Fruit fly (Drosophila melanogaster) whole organism, embryonic: Measurements from ENCODE around the gene CG11970.

Source experiments
- Ada2b ChIP-seq: fragments of 200-800 bp; sonication (Bioruptor generic); IDR thresholded peaks from 2 replicates; pipeline ENCODE4 v1.3.6; 2022; ENCODE audit warnings: missing biosample characterization, missing genetic modification characterization
- BEAF-32 ChIP-seq: fragments of 200-800 bp; sonication (Bioruptor generic); optimal IDR thresholded peaks from 3 replicates; lab custom pipeline; 2017; ENCODE audit warnings: missing biosample characterization, missing genetic modification characterization, mild to moderate bottlenecking, moderate library complexity, missing genetic modification reagents
- CG10267 ChIP-seq: fragments of 200-800 bp; sonication (Bioruptor generic); optimal IDR thresholded peaks from 2 replicates; lab custom pipeline; 2018; ENCODE audit warnings: missing biosample characterization, mild to moderate bottlenecking, missing genetic modification characterization, moderate library complexity
- CG10565 ChIP-seq: fragments of 200-800 bp; sonication (Bioruptor generic); optimal IDR thresholded peaks from 3 replicates; lab custom pipeline; 2016; ENCODE audit warnings: missing biosample characterization, mild to moderate bottlenecking, missing genetic modification characterization
- CG1233 ChIP-seq: fragments of 200-800 bp; sonication (Bioruptor generic); optimal IDR thresholded peaks from 4 replicates; lab custom pipeline; 2018; ENCODE audit warnings: missing biosample characterization, mild to moderate bottlenecking, missing genetic modification characterization
- CG12391 ChIP-seq: fragments of 200-800 bp; sonication (Bioruptor generic); optimal IDR thresholded peaks from 3 replicates; lab custom pipeline; 2018; ENCODE audit warnings: missing biosample characterization, mild to moderate bottlenecking, missing genetic modification characterization, moderate library complexity
- CG12942 ChIP-seq: fragments of 200-800 bp; sonication (Bioruptor generic); optimal IDR thresholded peaks from 3 replicates; lab custom pipeline; 2016; ENCODE audit warnings: missing biosample characterization, missing genetic modification characterization
- CG14050 ChIP-seq: fragments of 200-800 bp; sonication (Bioruptor generic); IDR thresholded peaks from 3 replicates; pipeline ENCODE4 v1.3.6; 2022; ENCODE audit warnings: missing biosample characterization, missing genetic modification characterization
- CG2120 ChIP-seq: fragments of 200-800 bp; sonication (Bioruptor generic); optimal IDR thresholded peaks from 3 replicates; lab custom pipeline; 2016; ENCODE audit warnings: missing biosample characterization, missing genetic modification characterization
- CG2199 ChIP-seq: fragments of 200-800 bp; sonication (Bioruptor generic); IDR thresholded peaks from 3 replicates; pipeline ENCODE4 v1.3.6; 2022; ENCODE audit warnings: missing biosample characterization, missing genetic modification characterization
- CG2889 ChIP-seq: fragments of 200-800 bp; sonication (Bioruptor generic); IDR thresholded peaks from 3 replicates; pipeline ENCODE4 v1.3.6; 2022; ENCODE audit warnings: missing biosample characterization, missing genetic modification characterization
- CG32767 ChIP-seq: fragments of 200-800 bp; sonication (Bioruptor generic); IDR thresholded peaks from 2 replicates; pipeline ENCODE4 v1.3.6; 2022; ENCODE audit warnings: missing biosample characterization, missing genetic modification characterization
- CG3281 ChIP-seq: fragments of 200-800 bp; sonication (Bioruptor generic); optimal IDR thresholded peaks from 3 replicates; lab custom pipeline; 2017; ENCODE audit warnings: missing biosample characterization, mild to moderate bottlenecking, missing genetic modification characterization
- CG34224 ChIP-seq: fragments of 200-800 bp; sonication (Bioruptor generic); IDR thresholded peaks from 3 replicates; pipeline ENCODE4 v1.3.6; 2022; ENCODE audit warnings: missing biosample characterization, missing genetic modification characterization; ENCODE audit not compliant: partially characterized antibody
- CG34422 ChIP-seq: fragments of 200-800 bp; sonication (Bioruptor generic); IDR thresholded peaks from 3 replicates; pipeline ENCODE4 v1.3.6; 2022; ENCODE audit warnings: missing biosample characterization, missing genetic modification characterization
- CG6683 ChIP-seq: fragments of 200-800 bp; sonication (Bioruptor generic); optimal IDR thresholded peaks from 2 replicates; lab custom pipeline; 2017; ENCODE audit warnings: missing biosample characterization, mild to moderate bottlenecking, missing genetic modification characterization, missing genetic modification reagents
- CG7357 ChIP-seq: fragments of 200-800 bp; sonication (Bioruptor generic); IDR thresholded peaks from 3 replicates; pipeline ENCODE4 v1.3.6; 2022; ENCODE audit warnings: missing biosample characterization, missing genetic modification characterization
- CG7839 ChIP-seq: fragments of 200-800 bp; sonication (Bioruptor generic); optimal IDR thresholded peaks from 3 replicates; lab custom pipeline; 2018; ENCODE audit warnings: missing biosample characterization, mild to moderate bottlenecking, missing genetic modification characterization, moderate library complexity
- CG9797 ChIP-seq: fragments of 200-800 bp; sonication (Bioruptor generic); optimal IDR thresholded peaks from 3 replicates; lab custom pipeline; 2018; ENCODE audit warnings: missing biosample characterization, mild to moderate bottlenecking, missing genetic modification characterization
- CTCF ChIP-seq: fragments of 200-800 bp; sonication (Bioruptor generic); optimal IDR thresholded peaks from 2 replicates; lab custom pipeline; 2017; ENCODE audit warnings: missing biosample characterization, mild to moderate bottlenecking, missing genetic modification characterization, moderate library complexity
- CoRest ChIP-seq: fragments of 200-800 bp; sonication (Bioruptor generic); optimal IDR thresholded peaks from 3 replicates; lab custom pipeline; 2018; ENCODE audit warnings: missing biosample characterization, mild to moderate bottlenecking, missing genetic modification characterization, moderate library complexity
- Dad ChIP-seq: fragments of 200-800 bp; sonication (Bioruptor generic); optimal IDR thresholded peaks from 3 replicates; lab custom pipeline; 2016; ENCODE audit warnings: missing biosample characterization, missing genetic modification characterization
- Dek ChIP-seq: fragments of 200-800 bp; sonication (Bioruptor generic); optimal IDR thresholded peaks from 3 replicates; lab custom pipeline; 2019; ENCODE audit warnings: missing biosample characterization, mild to moderate bottlenecking, missing genetic modification characterization, moderate library complexity
- Doc3 ChIP-seq: fragments of 200-800 bp; sonication (Bioruptor generic); IDR thresholded peaks from 3 replicates; pipeline ENCODE4 v1.3.6; 2022; ENCODE audit warnings: missing biosample characterization, missing genetic modification characterization; ENCODE audit not compliant: partially characterized antibody
- E2f2 ChIP-seq: fragments of 200-800 bp; sonication (Bioruptor generic); IDR thresholded peaks from 2 replicates; pipeline ENCODE4 v1.3.6; 2022; ENCODE audit warnings: missing biosample characterization, missing genetic modification characterization
- Ets65A ChIP-seq: fragments of 200-800 bp; sonication (Bioruptor generic); peaks from one replicate; lab custom pipeline; 2016; ENCODE audit warnings: missing biosample characterization, missing genetic modification characterization
- H15 ChIP-seq: fragments of 200-800 bp; sonication (Bioruptor generic); IDR thresholded peaks from 3 replicates; pipeline ENCODE4 v1.3.6; 2022; ENCODE audit warnings: missing biosample characterization, missing genetic modification characterization
- HLH3B ChIP-seq: fragments of 200-800 bp; sonication (Bioruptor generic); IDR thresholded peaks from 2 replicates; pipeline ENCODE4 v1.3.6; 2022; ENCODE audit warnings: missing biosample characterization, missing genetic modification characterization
- Max ChIP-seq: fragments of 200-800 bp; sonication (Bioruptor generic); optimal IDR thresholded peaks from 2 replicates; lab custom pipeline; 2016; ENCODE audit warnings: missing biosample characterization, mild to moderate bottlenecking, missing genetic modification characterization
- Myb ChIP-seq: fragments of 200-800 bp; sonication (Bioruptor generic); optimal IDR thresholded peaks from 2 replicates; lab custom pipeline; 2016; ENCODE audit warnings: missing biosample characterization, missing genetic modification characterization
- Pdp1 ChIP-seq, 2 experiments: fragments of 200-800 bp; sonication (Bioruptor generic); optimal IDR thresholded peaks; 3 replicates each; lab custom pipeline; 2016; ENCODE audit warnings: missing biosample characterization in 2 of 2, missing genetic modification characterization in 2 of 2, mild to moderate bottlenecking in 1 of 2, moderate library complexity in 1 of 2
- Sry-β ChIP-seq: fragments of 200-800 bp; sonication (Bioruptor generic); optimal IDR thresholded peaks from 2 replicates; lab custom pipeline; 2018; ENCODE audit warnings: missing biosample characterization, mild to moderate bottlenecking, missing genetic modification characterization, moderate library complexity
- Ssrp ChIP-seq: fragments of 200-800 bp; sonication (Bioruptor generic); optimal IDR thresholded peaks from 2 replicates; lab custom pipeline; 2018; ENCODE audit warnings: missing biosample characterization, mild to moderate bottlenecking, missing genetic modification characterization, moderate library complexity
- chif ChIP-seq, 2 experiments: fragments of 200-800 bp; sonication (Bioruptor generic); optimal IDR thresholded peaks; 3 replicates each; lab custom pipeline; 2016; ENCODE audit warnings: missing biosample characterization in 2 of 2, missing genetic modification characterization in 2 of 2
- dati ChIP-seq: fragments of 200-800 bp; sonication (Bioruptor generic); IDR thresholded peaks from 2 replicates; pipeline ENCODE4 v1.3.6; 2022; ENCODE audit warnings: missing biosample characterization, missing genetic modification characterization
- disco-r ChIP-seq: fragments of 200-800 bp; sonication (Bioruptor generic); optimal IDR thresholded peaks from 2 replicates; lab custom pipeline; 2016; ENCODE audit warnings: missing biosample characterization, missing genetic modification characterization
- eyg ChIP-seq: fragments of 200-800 bp; sonication (Bioruptor generic); optimal IDR thresholded peaks from 3 replicates; lab custom pipeline; 2016; ENCODE audit warnings: missing biosample characterization, missing genetic modification characterization
- fru ChIP-seq: fragments of >200 bp; optimal IDR thresholded peaks from 2 replicates; lab custom pipeline; 2017
- ftz-f1 ChIP-seq: fragments of 200-800 bp; sonication (Bioruptor generic); optimal IDR thresholded peaks from 2 replicates; lab custom pipeline; 2016; ENCODE audit warnings: missing biosample characterization, missing genetic modification characterization
- hth ChIP-seq: fragments of >200 bp; optimal IDR thresholded peaks from 2 replicates; lab custom pipeline; 2017; ENCODE audit warnings: inconsistent platforms
- jing ChIP-seq: fragments of 200-800 bp; sonication (Bioruptor generic); optimal IDR thresholded peaks from 2 replicates; lab custom pipeline; 2018; ENCODE audit warnings: missing biosample characterization, mild to moderate bottlenecking, missing genetic modification characterization
- lilli ChIP-seq: fragments of 200-800 bp; sonication (Bioruptor generic); optimal IDR thresholded peaks from 3 replicates; lab custom pipeline; 2016; ENCODE audit warnings: missing biosample characterization, missing genetic modification characterization
- nerfin-1 ChIP-seq: fragments of 200-800 bp; sonication (Bioruptor generic); optimal IDR thresholded peaks from 3 replicates; lab custom pipeline; 2019; ENCODE audit warnings: missing biosample characterization, mild to moderate bottlenecking, missing genetic modification characterization, moderate library complexity
- nerfin-2 ChIP-seq: fragments of 200-800 bp; sonication (Bioruptor generic); IDR thresholded peaks from 2 replicates; pipeline ENCODE4 v1.3.6; 2022; ENCODE audit warnings: missing biosample characterization, missing genetic modification characterization; ENCODE audit not compliant: partially characterized antibody
- pros ChIP-seq: fragments of 200-800 bp; sonication (Bioruptor generic); optimal IDR thresholded peaks from 3 replicates; lab custom pipeline; 2019; ENCODE audit warnings: missing biosample characterization, mild to moderate bottlenecking, missing genetic modification characterization, moderate library complexity
- pzg ChIP-seq: fragments of 200-800 bp; sonication (Bioruptor generic); optimal IDR thresholded peaks from 3 replicates; lab custom pipeline; 2018; ENCODE audit warnings: missing biosample characterization, mild to moderate bottlenecking, missing genetic modification characterization, moderate library complexity
- schlank ChIP-seq: fragments of 200-800 bp; sonication (Bioruptor generic); optimal IDR thresholded peaks from 2 replicates; lab custom pipeline; 2018; ENCODE audit warnings: missing biosample characterization, mild to moderate bottlenecking, missing genetic modification characterization
- sug ChIP-seq: fragments of 200-800 bp; optimal IDR thresholded peaks from 2 replicates; lab custom pipeline; 2019; ENCODE audit warnings: missing biosample characterization, mild to moderate bottlenecking, missing genetic modification characterization, moderate library complexity
- trem ChIP-seq: fragments of 200-800 bp; optimal IDR thresholded peaks from 3 replicates; lab custom pipeline; 2019; ENCODE audit warnings: missing biosample characterization, mild to moderate bottlenecking, missing genetic modification characterization, moderate library complexity
- vnd ChIP-seq: fragments of 200-800 bp; sonication (Bioruptor generic); IDR thresholded peaks from 3 replicates; pipeline ENCODE4 v1.3.6; 2022; ENCODE audit warnings: missing biosample characterization, missing genetic modification characterization; ENCODE audit not compliant: partially characterized antibody

CG11970 gene

DNA sequence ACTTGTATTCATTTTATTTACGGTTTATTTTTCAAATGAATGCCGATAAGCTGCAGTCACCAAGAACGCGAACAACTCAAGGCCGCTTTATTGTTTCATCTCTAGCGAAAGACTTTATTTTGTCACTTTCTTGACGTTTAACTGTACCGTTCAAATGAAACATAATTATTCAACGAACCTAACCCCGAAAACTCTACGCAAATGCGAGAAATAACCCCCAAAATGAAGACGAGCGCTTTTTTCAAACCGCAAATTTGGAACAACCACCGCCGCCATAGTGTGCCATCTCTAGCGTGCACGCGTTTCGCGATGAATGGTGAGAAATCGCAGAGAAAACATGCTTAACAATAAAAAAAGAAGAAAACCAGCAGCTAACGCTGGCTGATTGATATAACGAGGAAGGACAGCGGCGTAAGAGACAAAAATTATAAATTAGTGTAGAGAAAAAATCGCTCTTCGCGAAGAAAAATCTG lies at the start of gene CG11970 (continued):
- TF ChIP-seq HLH3B (no peak), CG7839 (tag; lab: Kevin White, UChicago) (no peak), CG12391 (peak; percentile 32), ftz-f1 (peak; percentile 97), CG10565 (GFP tag; lab: Kevin White, UChicago) (no peak), Myb (GFP tag; lab: Kevin White, UChicago) (peak; percentile 64), CG3281 (peak; percentile 21), pzg (GFP tag; lab: Kevin White, UChicago) (peak; percentile 57), Max (GFP tag; lab: Kevin White, UChicago) (no peak), CG7357 (GFP tag; lab: Robert Waterston, UW) (no peak), CG14050 (GFP tag; lab: Robert Waterston, UW) (0 out of 3 replicates have a peak, but pooled peaks have one; percentile 10), nerfin-2 (GFP tag; lab: Robert Waterston, UW) (0 out of 2 replicates have a peak, but pooled peaks have one; percentile 19), pros (GFP tag; lab: Kevin White, UChicago) (peak; percentile 64), CoRest (tag; lab: Kevin White, UChicago) (peak; percentile 50), dati (GFP tag; lab: Robert Waterston, UW) (no peak), eyg (GFP tag; lab: Kevin White, UChicago) (peak; percentile 25), CG2120 (GFP tag; lab: Kevin White, UChicago) (peak; percentile 68), CG1233 (no peak), CG2889 (GFP tag; lab: Robert Waterston, UW) (0 out of 3 replicates have a peak, but pooled peaks have one; percentile 30), CG10267 (tag; lab: Kevin White, UChicago) (peak; percentile 17), E2f2 (GFP tag; lab: Robert Waterston, UW) (peak; percentile 86), Ada2b (peak; percentile 16; the same call in 1 of the 2 replicates), CTCF (GFP tag; lab: Kevin White, UChicago) (peak; percentile 3), CG6683 (no peak), Sry-β (GFP tag; lab: Kevin White, UChicago) (peak; percentile 48), BEAF-32 (peak; percentile 78), Ets65A (GFP tag; lab: Kevin White, UChicago) (peak; percentile 88), chif (GFP tag; optimal IDR thresholded peaks at IDR 0.05; lab: Kevin White, UChicago) (peak in 1 of 2 experiments; percentile 7), CG34224 (peak; percentile 8; the same call in 2 of the 3 replicates), hth (no peak), jing (GFP tag; lab: Kevin White, UChicago) (no peak), Ssrp (tag; lab: Kevin White, UChicago) (peak; percentile 14), disco-r (no peak), H15 (GFP tag; lab: Robert Waterston, UW) (no peak), fru (lab: Kevin White, UChicago) (no peak), CG9797 (GFP tag; lab: Kevin White, UChicago) (peak; percentile 37), Dek (tag; lab: Kevin White, UChicago) (peak; percentile 1), trem (tag; lab: Kevin White, UChicago) (peak; percentile 13), CG32767 (no peak), lilli (GFP tag; lab: Kevin White, UChicago) (peak; percentile 56), Doc3 (peak; percentile 60; the same call in 2 of the 3 replicates), CG12942 (GFP tag; lab: Kevin White, UChicago) (no peak), CG34422 (GFP tag; lab: Robert Waterston, UW) (0 out of 3 replicates have a peak, but pooled peaks have one; percentile 48), nerfin-1 (tag; lab: Kevin White, UChicago) (peak; percentile 8), schlank (tag; lab: Kevin White, UChicago) (no peak), sug (tag; lab: Kevin White, UChicago) (peak; percentile 47), Dad (GFP tag; lab: Kevin White, UChicago) (peak; percentile 32), vnd (0 out of 3 replicates have a peak, but pooled peaks have one; percentile 20), CG2199 (GFP tag; lab: Robert Waterston, UW) (0 out of 3 replicates have a peak, but pooled peaks have one; percentile 49), Pdp1 (GFP tag; optimal IDR thresholded peaks at IDR 0.05; lab: Kevin White, UChicago) (peak; percentile 32 to 47)
